Worm (Caenorhabditis elegans) whole organism, young adult: ENCODE data around the gene ZK550.2.

ENCODE experiments used
- B0019.2 ChIP-seq: fragments of 200-800 bp; sonication (Bioruptor generic); conservative IDR thresholded peaks from 2 replicates; pipeline ENCODE4 v1.3.6; 2022; ENCODE audit warnings: missing genetic modification reagents, missing genetic modification characterization, missing compliant biosample characterization
- B0035.1 ChIP-seq: sonication (generic microtip); optimal IDR thresholded peaks from 2 replicates; lab custom pipeline; 2016; ENCODE audit warnings: missing genetic modification characterization, mild to moderate bottlenecking, missing compliant biosample characterization, missing genotype, missing genetic modification reagents
- B0336.3 ChIP-seq: fragments of 200-800 bp; sonication (Bioruptor generic); IDR thresholded peaks from 2 replicates; pipeline ENCODE4 v1.3.6; 2022; ENCODE audit warnings: missing genetic modification characterization, missing compliant biosample characterization
- C06A6.2 ChIP-seq: fragments of 200-800 bp; sonication (Bioruptor generic); conservative IDR thresholded peaks from 2 replicates; pipeline ENCODE4 v1.3.6; 2022; ENCODE audit warnings: missing genetic modification characterization, missing compliant biosample characterization
- F37B4.10 ChIP-seq: fragments of 200-800 bp; sonication (Bioruptor generic); IDR thresholded peaks from 2 replicates; pipeline ENCODE4 v1.3.6; 2022; ENCODE audit warnings: missing genetic modification characterization, missing compliant biosample characterization
- F55B11.4 ChIP-seq: sonication (generic microtip); optimal IDR thresholded peaks from 2 replicates; lab custom pipeline; 2016; ENCODE audit warnings: missing compliant biosample characterization, missing genetic modification characterization, borderline replicate concordance; ENCODE audit not compliant: insufficient read depth
- K12H6.12 ChIP-seq: fragments of 200-800 bp; sonication (Bioruptor generic); optimal IDR thresholded peaks from 2 replicates; lab custom pipeline; 2018; ENCODE audit warnings: mild to moderate bottlenecking, missing genetic modification characterization, missing compliant biosample characterization
- aptf-3 ChIP-seq: fragments of 200-800 bp; sonication (Bioruptor generic); IDR thresholded peaks from 2 replicates; pipeline ENCODE4 v1.3.6; 2022; ENCODE audit warnings: missing genetic modification characterization, missing compliant biosample characterization
- ceh-100 ChIP-seq: fragments of 200-800 bp; sonication (Bioruptor generic); IDR thresholded peaks from 2 replicates; pipeline ENCODE4 v1.3.6; 2022; ENCODE audit warnings: missing genetic modification reagents, missing genetic modification characterization, missing compliant biosample characterization
- ceh-27 ChIP-seq: fragments of 200-800 bp; sonication (Bioruptor generic); optimal IDR thresholded peaks from 2 replicates; lab custom pipeline; 2018; ENCODE audit warnings: mild to moderate bottlenecking, missing genetic modification characterization, moderate library complexity, missing compliant biosample characterization
- ceh-40 ChIP-seq: fragments of 200-800 bp; sonication (Bioruptor generic); IDR thresholded peaks from 2 replicates; pipeline ENCODE4 v1.3.6; 2022; ENCODE audit warnings: missing genetic modification characterization, missing compliant biosample characterization
- ceh-79 ChIP-seq: sonication (generic microtip); optimal IDR thresholded peaks from 2 replicates; lab custom pipeline; 2017; ENCODE audit warnings: mild to moderate bottlenecking, missing genetic modification characterization, missing compliant biosample characterization
- die-1 ChIP-seq: sonication (generic microtip); optimal IDR thresholded peaks from 2 replicates; lab custom pipeline; 2016; ENCODE audit warnings: missing genotype, mild to moderate bottlenecking, missing genetic modification characterization, missing compliant biosample characterization
- egrh-3 ChIP-seq: fragments of 200-800 bp; sonication (Bioruptor generic); IDR thresholded peaks from 2 replicates; pipeline ENCODE4 v1.3.6; 2022; ENCODE audit warnings: missing genetic modification reagents, missing genetic modification characterization, missing compliant biosample characterization
- hlh-26 ChIP-seq: fragments of 200-800 bp; sonication (Bioruptor generic); conservative IDR thresholded peaks from 2 replicates; pipeline ENCODE4 v1.3.6; 2022; ENCODE audit warnings: missing genetic modification reagents, missing genetic modification characterization, missing compliant biosample characterization
- hmg-1.2 ChIP-seq: fragments of 200-800 bp; sonication (Bioruptor generic); IDR thresholded peaks from 2 replicates; pipeline ENCODE4 v1.3.6; 2022; ENCODE audit warnings: missing genetic modification reagents, missing genetic modification characterization, missing compliant biosample characterization
- lag-1 ChIP-seq: fragments of 200-800 bp; sonication (Bioruptor generic); IDR thresholded peaks from 2 replicates; pipeline ENCODE4 v1.3.6; 2022; ENCODE audit warnings: missing genetic modification reagents, missing genetic modification characterization, missing compliant biosample characterization
- let-526 ChIP-seq: fragments of 200-800 bp; sonication (Bioruptor generic); IDR thresholded peaks from 2 replicates; pipeline ENCODE4 v1.3.6; 2022; ENCODE audit warnings: missing genetic modification reagents, missing genetic modification characterization, missing compliant biosample characterization
- let-607 ChIP-seq, 2 experiments: fragments of 200-800 bp in 1 of 2; sonication (Bioruptor generic) in 1 of 2; sonication (generic microtip) in 1 of 2; optimal IDR thresholded peaks; 2 replicates each; lab custom pipeline; 2016 to 2018; ENCODE audit warnings: mild to moderate bottlenecking in 2 of 2, missing compliant biosample characterization in 2 of 2, missing genetic modification characterization in 2 of 2, moderate library complexity in 2 of 2, missing genotype in 1 of 2
- lin-26 ChIP-seq: fragments of 200-800 bp; sonication (Bioruptor generic); IDR thresholded peaks from 2 replicates; pipeline ENCODE4 v1.3.6; 2022; ENCODE audit warnings: missing genetic modification reagents, missing genetic modification characterization, missing compliant biosample characterization
- lir-1 ChIP-seq: fragments of 200-800 bp; sonication (Bioruptor generic); conservative IDR thresholded peaks from 2 replicates; pipeline ENCODE4 v1.3.6; 2022; ENCODE audit warnings: missing genetic modification reagents, missing genetic modification characterization, missing compliant biosample characterization
- lsy-27 ChIP-seq: sonication (generic microtip); optimal IDR thresholded peaks from 2 replicates; lab custom pipeline; 2017; ENCODE audit warnings: missing genetic modification characterization, mild to moderate bottlenecking, missing compliant biosample characterization, antibody characterized with exemption, missing genotype, borderline replicate concordance; ENCODE audit not compliant: insufficient read depth
- madf-10 ChIP-seq: sonication (generic microtip); optimal IDR thresholded peaks from 2 replicates; lab custom pipeline; 2016; ENCODE audit warnings: mild to moderate bottlenecking, missing genetic modification characterization, missing compliant biosample characterization
- madf-8 ChIP-seq: fragments of 200-800 bp; sonication (Bioruptor generic); conservative IDR thresholded peaks from 2 replicates; pipeline ENCODE4 v1.3.6; 2022; ENCODE audit warnings: missing genetic modification reagents, missing genetic modification characterization, missing compliant biosample characterization
- mcd-1 ChIP-seq: fragments of 200-800 bp; sonication (Bioruptor generic); IDR thresholded peaks from 2 replicates; pipeline ENCODE4 v1.3.6; 2022; ENCODE audit warnings: missing genetic modification reagents, missing genetic modification characterization, missing compliant biosample characterization
- mes-4 ChIP-seq: sonication (generic microtip); optimal IDR thresholded peaks from 2 replicates; lab custom pipeline; 2016; ENCODE audit warnings: missing genotype, missing genetic modification characterization, missing compliant biosample characterization
- mxl-1 ChIP-seq: sonication (generic microtip); optimal IDR thresholded peaks from 2 replicates; lab custom pipeline; 2016; ENCODE audit warnings: missing genetic modification characterization, missing compliant biosample characterization
- nfya-2 ChIP-seq: fragments of 200-800 bp; sonication (Bioruptor generic); IDR thresholded peaks from 2 replicates; pipeline ENCODE4 v1.3.6; 2022; ENCODE audit warnings: missing genetic modification reagents, missing genetic modification characterization, missing compliant biosample characterization
- nhr-120 ChIP-seq: fragments of 200-800 bp; sonication (Bioruptor generic); IDR thresholded peaks from 2 replicates; pipeline ENCODE4 v1.3.6; 2022; ENCODE audit warnings: missing genetic modification characterization, missing compliant biosample characterization
- nhr-27 ChIP-seq: fragments of 200-800 bp; sonication (Bioruptor generic); optimal IDR thresholded peaks from 2 replicates; lab custom pipeline; 2018; ENCODE audit warnings: mild to moderate bottlenecking, missing genetic modification characterization, moderate library complexity, missing compliant biosample characterization
- nhr-80 ChIP-seq: sonication (generic microtip); optimal IDR thresholded peaks from 2 replicates; lab custom pipeline; 2016; ENCODE audit warnings: missing genetic modification characterization, missing compliant biosample characterization
- nhr-90 ChIP-seq: sonication (generic microtip); optimal IDR thresholded peaks from 2 replicates; lab custom pipeline; 2016; ENCODE audit warnings: missing genotype, mild to moderate bottlenecking, missing genetic modification characterization, missing compliant biosample characterization
- pha-4 ChIP-seq: fragments of 150-350 bp; sonication (generic microtip); optimal IDR thresholded peaks from 2 replicates; lab custom pipeline; 2014; ENCODE audit warnings: missing biosample characterization, missing genetic modification reagents, missing genetic modification characterization
- rec-8 ChIP-seq, 2 experiments: sonication (generic microtip); optimal IDR thresholded peaks; 2 replicates each; lab custom pipeline; 2016; ENCODE audit warnings: mild to moderate bottlenecking in 2 of 2, missing genetic modification characterization in 2 of 2, missing genetic modification reagents in 2 of 2, missing genotype in 2 of 2, missing biosample characterization in 1 of 2, missing compliant biosample characterization in 1 of 2, moderate library complexity in 1 of 2
- repo-1 ChIP-seq: sonication (generic microtip); optimal IDR thresholded peaks from 2 replicates; lab custom pipeline; 2017; ENCODE audit warnings: mild to moderate bottlenecking, missing genetic modification characterization, missing compliant biosample characterization
- snpc-1.3 ChIP-seq: sonication (generic microtip); optimal IDR thresholded peaks from 2 replicates; lab custom pipeline; 2017; ENCODE audit warnings: missing genetic modification characterization, mild to moderate bottlenecking, missing compliant biosample characterization, antibody characterized with exemption, moderate library complexity, missing genotype, missing genetic modification reagents; ENCODE audit not compliant: insufficient read depth
- somi-1 ChIP-seq: fragments of 200-800 bp; sonication (Bioruptor generic); optimal IDR thresholded peaks from 2 replicates; lab custom pipeline; 2018; ENCODE audit warnings: mild to moderate bottlenecking, missing genetic modification characterization, missing compliant biosample characterization
- sptf-2 ChIP-seq: fragments of 200-800 bp; sonication (Bioruptor generic); optimal IDR thresholded peaks from 2 replicates; lab custom pipeline; 2018; ENCODE audit warnings: mild to moderate bottlenecking, missing genetic modification characterization, missing compliant biosample characterization
- tbp1 ChIP-seq: fragments of 200-800 bp; sonication (Bioruptor generic); optimal IDR thresholded peaks from 2 replicates; lab custom pipeline; 2018; ENCODE audit warnings: mild to moderate bottlenecking, missing genetic modification characterization, missing compliant biosample characterization
- tbx-9 ChIP-seq: sonication (generic microtip); optimal IDR thresholded peaks from 2 replicates; lab custom pipeline; 2016; ENCODE audit warnings: borderline replicate concordance, missing genetic modification characterization, inconsistent platforms, missing compliant biosample characterization
- tlf-1 ChIP-seq: fragments of 200-800 bp; sonication (Bioruptor generic); optimal IDR thresholded peaks from 2 replicates; lab custom pipeline; 2018; ENCODE audit warnings: mild to moderate bottlenecking, missing genetic modification characterization, missing compliant biosample characterization
- zim-3 ChIP-seq: sonication (generic microtip); optimal IDR thresholded peaks from 2 replicates; lab custom pipeline; 2017; ENCODE audit warnings: mild to moderate bottlenecking, missing genetic modification characterization, moderate library complexity, missing compliant biosample characterization
- ztf-18 ChIP-seq: sonication (generic microtip); optimal IDR thresholded peaks from 2 replicates; lab custom pipeline; 2016; ENCODE audit warnings: missing genotype, mild to moderate bottlenecking, missing genetic modification characterization, missing compliant biosample characterization
- ztf-26 ChIP-seq: sonication (generic microtip); optimal IDR thresholded peaks from 2 replicates; lab custom pipeline; 2017; ENCODE audit warnings: missing genetic modification characterization, missing compliant biosample characterization
- ztf-28 ChIP-seq: fragments of 200-800 bp; sonication (Bioruptor generic); IDR thresholded peaks from 2 replicates; pipeline ENCODE4 v1.3.6; 2022; ENCODE audit warnings: missing genetic modification reagents, missing genetic modification characterization, missing compliant biosample characterization

Gene ZK550.2

DNA sequence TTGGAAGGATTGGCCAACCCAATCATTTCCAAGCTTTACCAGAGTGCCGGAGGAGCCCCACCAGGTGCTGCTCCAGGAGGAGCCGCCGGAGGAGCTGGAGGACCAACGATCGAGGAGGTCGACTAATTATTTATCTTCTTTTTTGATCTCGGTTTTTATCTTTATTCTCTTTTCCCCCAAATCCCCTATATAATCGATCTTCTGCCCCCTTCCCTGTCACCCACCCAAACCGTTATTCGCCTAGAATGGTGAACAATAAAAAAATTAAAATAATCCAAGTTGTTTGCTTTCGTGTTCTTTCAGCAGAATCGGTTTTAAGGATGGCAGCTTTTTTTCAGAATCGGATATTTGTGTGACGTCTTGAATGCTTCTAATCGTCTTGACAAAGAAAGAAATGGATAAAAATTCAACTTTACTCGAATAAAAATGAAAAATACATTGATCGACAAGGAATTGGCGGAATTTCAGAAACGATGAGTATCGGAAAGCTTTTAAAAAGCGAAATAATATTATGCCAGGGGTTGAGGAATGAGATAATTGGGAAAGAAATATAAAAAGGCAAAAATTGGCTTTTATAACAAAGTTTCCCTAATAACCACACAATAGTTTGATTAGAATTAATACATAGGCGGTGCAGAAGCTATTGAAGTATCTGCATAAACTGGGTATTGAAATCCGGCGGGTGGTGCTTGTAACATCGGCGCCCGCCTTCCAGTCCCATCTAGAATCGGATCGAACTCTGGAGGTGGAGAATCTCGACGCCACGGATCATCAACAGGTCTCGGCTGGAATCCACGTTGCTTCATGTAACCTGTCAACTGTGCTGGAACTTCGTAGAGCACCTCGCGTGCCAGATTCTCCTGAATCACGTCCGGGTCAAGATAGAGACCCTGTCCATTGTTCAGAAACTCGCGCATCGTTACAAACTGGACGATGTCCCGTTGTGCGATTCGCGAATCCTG lies 36.0 kb downstream of the ZK550.2 start (continued):
- 0 out of 2 replicates have a peak, but pooled peaks have one; percentile 64 for TF ChIP-seq nfya-2 (GFP tag; lab: Robert Waterston, UW)
- TF ChIP-seq rec-8 (tag; optimal IDR thresholded peaks at IDR 0.05; lab: Kevin White, UChicago), result no peak
- no peak for TF ChIP-seq mxl-1
- TF ChIP-seq nhr-90 (tag; lab: Kevin White, UChicago), result peak; percentile 35
- no peak for TF ChIP-seq F37B4.10 (GFP tag; lab: Robert Waterston, UW)
- TF ChIP-seq die-1 (tag; lab: Kevin White, UChicago), result peak; percentile 58
- TF ChIP-seq tbp1, result peak; percentile 76
- peak; percentile 29 to 46 for TF ChIP-seq let-607 (tag; optimal IDR thresholded peaks at IDR 0.05; lab: Kevin White, UChicago)
- TF ChIP-seq C06A6.2 (GFP tag; lab: Robert Waterston, UW), result peak; percentile 9; the same call in 1 of the 2 replicates
- TF ChIP-seq B0019.2 (GFP tag; lab: Robert Waterston, UW), result peak; percentile 27; the same call in 1 of the 2 replicates
- peak; percentile 75 for TF ChIP-seq ztf-18
- TF ChIP-seq B0336.3, result peak; percentile 96
- peak; percentile 59 for TF ChIP-seq ztf-26
- TF ChIP-seq lin-26 (GFP tag; lab: Robert Waterston, UW), result peak; percentile 90
- peak; percentile 88 for TF ChIP-seq zim-3 (tag; lab: Kevin White, UChicago)
- peak; percentile 96 for TF ChIP-seq tlf-1 (GFP tag; lab: Kevin White, UChicago)
- TF ChIP-seq snpc-1.3 (tag; lab: Kevin White, UChicago), result peak; percentile 95
- no peak for TF ChIP-seq F55B11.4 (tag; lab: Kevin White, UChicago)
- TF ChIP-seq B0035.1 (tag; lab: Kevin White, UChicago), result peak; percentile 79
- TF ChIP-seq nhr-80 (tag; lab: Kevin White, UChicago), result peak; percentile 14
- TF ChIP-seq ceh-100 (GFP tag; lab: Robert Waterston, UW), result peak; percentile 79; the same call in 1 of the 2 replicates
- peak; percentile 23 for TF ChIP-seq madf-8 (GFP tag; lab: Robert Waterston, UW)
- peak; percentile 63 for TF ChIP-seq mcd-1
- no peak for TF ChIP-seq lag-1 (GFP tag; lab: Robert Waterston, UW)
- peak; percentile 73 for TF ChIP-seq nhr-27 (tag; lab: Kevin White, UChicago)
- TF ChIP-seq ceh-40 (GFP tag; lab: Robert Waterston, UW), result peak; percentile 70
- TF ChIP-seq tbx-9 (tag; lab: Kevin White, UChicago), result peak; percentile 83
- TF ChIP-seq somi-1 (GFP tag; lab: Kevin White, UChicago), result peak; percentile 43
- no peak for TF ChIP-seq pha-4 (tag; lab: Kevin White, UChicago)
- peak; percentile 59 for TF ChIP-seq hmg-1.2 (GFP tag; lab: Robert Waterston, UW)
- TF ChIP-seq ceh-79 (tag; lab: Kevin White, UChicago), result peak; percentile 82
- peak; percentile 75 for TF ChIP-seq K12H6.12 (tag; lab: Kevin White, UChicago)
- peak; percentile 97 for TF ChIP-seq repo-1 (tag; lab: Kevin White, UChicago)
- no peak; the same call in 1 of the 2 replicates for TF ChIP-seq lir-1 (GFP tag; lab: Robert Waterston, UW)
- 0 out of 2 replicates have a peak, but pooled peaks have one; percentile 13 for TF ChIP-seq let-526
- TF ChIP-seq aptf-3, result peak; percentile 73; the same call in 1 of the 2 replicates
- TF ChIP-seq ceh-27 (GFP tag; lab: Kevin White, UChicago), result peak; percentile 62
- TF ChIP-seq egrh-3 (GFP tag; lab: Robert Waterston, UW), result peak; percentile 88
- peak; percentile 61 for TF ChIP-seq madf-10 (tag; lab: Kevin White, UChicago)
- TF ChIP-seq lsy-27 (tag; lab: Kevin White, UChicago), result no peak
- no peak for TF ChIP-seq hlh-26 (GFP tag; lab: Robert Waterston, UW)
- no peak for TF ChIP-seq ztf-28
- TF ChIP-seq nhr-120 (GFP tag; lab: Robert Waterston, UW), result no peak
- TF ChIP-seq mes-4 (tag; lab: Kevin White, UChicago), result peak; percentile 13
- no peak for TF ChIP-seq sptf-2 (GFP tag; lab: Kevin White, UChicago)
